Fruit fly (Drosophila melanogaster) whole organism, pupa: ENCODE results near the gene CG15545.

Source experiments
- CG10348 ChIP-seq: fragments of 200-800 bp; sonication (Bioruptor generic); IDR thresholded peaks from 2 replicates; pipeline ENCODE4 v1.3.6; 2022; ENCODE audit warnings: missing biosample characterization, missing genetic modification characterization
- CG12605 ChIP-seq: fragments of 200-800 bp; sonication (Bioruptor generic); IDR thresholded peaks from 2 replicates; pipeline ENCODE4 v1.3.6; 2022; ENCODE audit warnings: missing biosample characterization, missing genetic modification characterization
- CG13204 ChIP-seq: fragments of 200-800 bp; sonication (Bioruptor generic); optimal IDR thresholded peaks from 2 replicates; lab custom pipeline; 2018; ENCODE audit warnings: missing biosample characterization, mild to moderate bottlenecking, missing genetic modification characterization, moderate library complexity
- CG14655 ChIP-seq: fragments of 200-800 bp; sonication (Bioruptor generic); optimal IDR thresholded peaks from 3 replicates; lab custom pipeline; 2017; ENCODE audit warnings: mild to moderate bottlenecking, missing biosample characterization, missing genetic modification reagents, missing genetic modification characterization
- CG15710 ChIP-seq: fragments of 200-800 bp; sonication (Bioruptor generic); optimal IDR thresholded peaks from 2 replicates; lab custom pipeline; 2018; ENCODE audit warnings: missing biosample characterization, mild to moderate bottlenecking, missing genetic modification characterization, moderate library complexity
- CG17806 ChIP-seq: fragments of 200-800 bp; sonication (Bioruptor generic); optimal IDR thresholded peaks from 2 replicates; lab custom pipeline; 2018; ENCODE audit warnings: missing biosample characterization, mild to moderate bottlenecking, missing genetic modification characterization, moderate library complexity
- CG32121 ChIP-seq: fragments of 200-800 bp; sonication (Bioruptor generic); IDR thresholded peaks from 2 replicates; pipeline ENCODE4 v1.3.6; 2022; ENCODE audit warnings: missing biosample characterization, missing genetic modification characterization
- CG34367 ChIP-seq: fragments of 200-800 bp; sonication (Bioruptor generic); optimal IDR thresholded peaks from 2 replicates; lab custom pipeline; 2018; ENCODE audit warnings: missing biosample characterization, mild to moderate bottlenecking, missing genetic modification characterization
- CG4496 ChIP-seq: fragments of 200-800 bp; sonication (Bioruptor generic); IDR thresholded peaks from 3 replicates; pipeline ENCODE4 v1.3.6; 2022; ENCODE audit warnings: missing biosample characterization, missing genetic modification characterization
- CG8159 ChIP-seq: fragments of 200-800 bp; sonication (Bioruptor generic); optimal IDR thresholded peaks from 3 replicates; lab custom pipeline; 2018; ENCODE audit warnings: missing biosample characterization, mild to moderate bottlenecking, missing genetic modification characterization, moderate library complexity
- CG8301 ChIP-seq: fragments of 200-800 bp; sonication (Bioruptor generic); optimal IDR thresholded peaks from 2 replicates; lab custom pipeline; 2018; ENCODE audit warnings: missing biosample characterization, mild to moderate bottlenecking, missing genetic modification characterization
- CG9948 ChIP-seq: fragments of 200-800 bp; sonication (Bioruptor generic); optimal IDR thresholded peaks from 2 replicates; lab custom pipeline; 2018; ENCODE audit warnings: missing biosample characterization, mild to moderate bottlenecking, missing genetic modification characterization, moderate library complexity
- D1 ChIP-seq: fragments of 200-800 bp; sonication (Bioruptor generic); optimal IDR thresholded peaks from 2 replicates; lab custom pipeline; 2018; ENCODE audit warnings: missing biosample characterization, mild to moderate bottlenecking, missing genetic modification characterization, moderate library complexity
- EcR ChIP-seq: fragments of 200-800 bp; sonication (Bioruptor generic); optimal IDR thresholded peaks from 3 replicates; lab custom pipeline; 2019; ENCODE audit warnings: missing biosample characterization, missing genetic modification characterization, mild to moderate bottlenecking, moderate library complexity, missing genetic modification reagents
- Ets98B ChIP-seq: fragments of 200-800 bp; sonication (Bioruptor generic); IDR thresholded peaks from 2 replicates; pipeline ENCODE4 v1.3.6; 2022; ENCODE audit warnings: missing biosample characterization, missing genetic modification characterization
- Pif1A ChIP-seq: fragments of 200-800 bp; sonication (Bioruptor generic); optimal IDR thresholded peaks from 3 replicates; lab custom pipeline; 2016; ENCODE audit warnings: missing biosample characterization, missing genetic modification characterization
- Pif1B ChIP-seq: fragments of 200-800 bp; sonication (Bioruptor generic); optimal IDR thresholded peaks from 3 replicates; lab custom pipeline; 2016; ENCODE audit warnings: missing biosample characterization, missing genetic modification characterization
- Snoo ChIP-seq: fragments of 200-800 bp; sonication (Bioruptor generic); optimal IDR thresholded peaks from 3 replicates; lab custom pipeline; 2017; ENCODE audit warnings: missing biosample characterization, mild to moderate bottlenecking, missing genetic modification characterization, inconsistent platforms
- fd96Ca ChIP-seq: fragments of 200-800 bp; sonication (Bioruptor generic); IDR thresholded peaks from 3 replicates; pipeline ENCODE4 v1.3.6; 2022; ENCODE audit warnings: missing biosample characterization, missing genetic modification characterization
- gl ChIP-seq: fragments of 200-800 bp; sonication (Bioruptor generic); optimal IDR thresholded peaks from 2 replicates; lab custom pipeline; 2018; ENCODE audit warnings: missing biosample characterization, mild to moderate bottlenecking, missing genetic modification characterization
- rn ChIP-seq: fragments of 200-800 bp; sonication (Bioruptor generic); IDR thresholded peaks from 2 replicates; pipeline ENCODE4 v1.3.6; 2022; ENCODE audit warnings: missing biosample characterization, missing genetic modification characterization

Gene CG15545

dm6 chr3R:30849473-30850145 lies 22.5 kb downstream of the CG15545 start:
- TF ChIP-seq Pif1A (GFP tag; lab: Kevin White, UChicago) (no peak), Snoo (tag; lab: Kevin White, UChicago) (no peak), CG14655 (GFP tag; lab: Kevin White, UChicago) (no peak), CG9948 (tag; lab: Kevin White, UChicago) (no peak), gl (tag; lab: Kevin White, UChicago) (no peak), CG13204 (GFP tag; lab: Kevin White, UChicago) (no peak), CG34367 (tag; lab: Kevin White, UChicago) (no peak), CG17806 (no peak), fd96Ca (GFP tag; lab: Robert Waterston, UW) (no peak)

- TF ChIP-seq Ets98B (GFP tag; lab: Robert Waterston, UW) (no peak), CG32121 (GFP tag; lab: Robert Waterston, UW) (no peak), CG12605 (no peak)
These were observed 27.7 kb downstream of the CG15545 start for dm6 chr3R:30844436-30844835.

dm6 chr3R:30843709-30844108 lies 28.4 kb downstream of the CG15545 start:
- TF ChIP-seq CG17806 (peak; percentile 53), CG9948 (tag; lab: Kevin White, UChicago) (peak; percentile 34), Ets98B (GFP tag; lab: Robert Waterston, UW) (no peak), Pif1B (peak; percentile 10), CG15710 (peak; percentile 69), CG8159 (peak; percentile 72), D1 (no peak), CG34367 (tag; lab: Kevin White, UChicago) (peak; percentile 38)

DNA sequence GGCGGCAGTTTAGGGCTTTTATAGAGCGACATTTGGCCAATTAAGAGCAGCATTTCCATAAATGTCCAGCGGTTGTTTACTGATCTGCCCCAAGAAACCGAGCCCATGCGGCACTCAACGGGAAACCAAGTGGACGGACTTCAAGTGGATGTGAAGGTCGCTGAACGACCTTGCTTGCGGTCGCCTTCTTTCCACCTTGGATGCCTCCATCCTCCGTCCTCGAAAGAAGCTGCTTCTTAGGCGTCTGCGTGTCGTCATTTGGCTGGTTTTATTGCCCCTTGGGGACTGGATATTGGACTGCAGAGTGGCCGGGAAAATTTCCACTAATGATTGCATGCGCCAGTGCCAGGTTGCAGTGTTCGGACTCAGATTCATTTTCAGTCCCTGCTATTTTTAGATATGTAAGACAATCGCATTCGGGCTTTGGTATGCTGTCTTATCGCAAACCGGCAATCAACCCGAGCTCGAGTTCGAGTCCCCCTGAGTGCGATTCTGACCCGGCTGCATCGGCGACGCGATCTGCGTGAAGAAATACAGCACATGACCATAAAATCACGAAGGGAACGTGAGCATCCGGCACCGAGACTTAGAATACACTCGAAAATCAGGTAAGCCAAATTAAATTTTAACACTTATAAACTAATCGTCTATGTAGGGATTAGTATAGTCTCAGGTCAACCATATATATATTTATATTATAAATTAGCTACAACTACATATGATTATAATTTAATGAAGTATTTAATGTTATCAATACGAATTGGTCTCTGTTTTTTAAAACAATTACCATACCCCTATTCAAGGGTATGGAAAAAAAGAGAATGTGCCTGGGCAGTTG lies 29.3 kb downstream of the CG15545 start:
- peak; percentile 86 for TF ChIP-seq CG15710
- TF ChIP-seq CG8159 = peak; percentile 89
- no peak for TF ChIP-seq CG10348 (GFP tag; lab: Robert Waterston, UW)
- peak; percentile 76 for TF ChIP-seq CG17806
- TF ChIP-seq Pif1B = peak; percentile 56
- TF ChIP-seq CG8301 (tag; lab: Kevin White, UChicago) = peak; percentile 15
- TF ChIP-seq CG9948 (tag; lab: Kevin White, UChicago) = peak; percentile 81
- TF ChIP-seq CG14655 (GFP tag; lab: Kevin White, UChicago) = peak; percentile 48
- peak; percentile 81 for TF ChIP-seq CG34367 (tag; lab: Kevin White, UChicago)
- peak; percentile 38 for TF ChIP-seq Pif1A (GFP tag; lab: Kevin White, UChicago)
- TF ChIP-seq gl (tag; lab: Kevin White, UChicago) = peak; percentile 14
- TF ChIP-seq CG4496 = no peak; the same call in 2 of the 3 replicates
- peak; percentile 94 for TF ChIP-seq EcR (GFP tag; lab: Kevin White, UChicago)
- no peak for TF ChIP-seq fd96Ca (GFP tag; lab: Robert Waterston, UW)
- TF ChIP-seq rn (GFP tag; lab: Robert Waterston, UW) = no peak
- TF ChIP-seq Ets98B (GFP tag; lab: Robert Waterston, UW) = no peak
- TF ChIP-seq CG32121 (GFP tag; lab: Robert Waterston, UW) = no peak
- TF ChIP-seq Snoo (tag; lab: Kevin White, UChicago) = peak; percentile 74
- TF ChIP-seq CG12605 = no peak
- peak; percentile 84 for TF ChIP-seq D1
- peak; percentile 29 for TF ChIP-seq CG13204 (GFP tag; lab: Kevin White, UChicago)

DNA sequence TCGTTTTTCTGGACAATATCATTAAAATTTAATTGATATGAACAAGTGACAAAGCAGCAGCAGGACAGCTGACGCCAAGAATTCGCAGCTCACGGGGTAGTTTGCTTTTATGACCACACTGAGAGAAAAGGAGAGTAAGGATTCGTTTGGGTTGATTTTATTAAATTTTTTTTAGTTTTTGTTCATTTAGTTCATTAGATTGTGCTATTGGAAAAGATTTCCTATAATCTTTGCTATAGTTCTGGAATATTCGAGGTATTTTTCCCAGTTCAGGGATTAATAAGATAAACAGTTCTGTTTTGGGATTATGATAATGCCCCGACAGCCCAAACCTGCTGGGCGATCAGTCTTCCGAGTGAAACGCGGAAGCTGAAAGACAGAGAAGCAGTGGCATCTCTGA lies 30.0 kb downstream of the CG15545 start:
- TF ChIP-seq CG13204 (GFP tag; lab: Kevin White, UChicago) = no peak
- peak; percentile 83 for TF ChIP-seq CG15710
- no peak for TF ChIP-seq Ets98B (GFP tag; lab: Robert Waterston, UW)
- TF ChIP-seq CG8301 (tag; lab: Kevin White, UChicago) = peak; percentile 27
- no peak for TF ChIP-seq D1
- TF ChIP-seq CG17806 = peak; percentile 82
- TF ChIP-seq CG14655 (GFP tag; lab: Kevin White, UChicago) = peak; percentile 51
- TF ChIP-seq CG4496 = peak; percentile 34; the same call in 1 of the 3 replicates
- 0 out of 3 replicates have a peak, but pooled peaks have one; percentile 7 for TF ChIP-seq fd96Ca (GFP tag; lab: Robert Waterston, UW)
- no peak for TF ChIP-seq CG10348 (GFP tag; lab: Robert Waterston, UW)
- TF ChIP-seq EcR (GFP tag; lab: Kevin White, UChicago) = no peak
- peak; percentile 25 for TF ChIP-seq Pif1B
- peak; percentile 63 for TF ChIP-seq Pif1A (GFP tag; lab: Kevin White, UChicago)
- no peak for TF ChIP-seq CG12605
- peak; percentile 76 for TF ChIP-seq CG9948 (tag; lab: Kevin White, UChicago)
- TF ChIP-seq CG34367 (tag; lab: Kevin White, UChicago) = peak; percentile 70
- peak; percentile 58 for TF ChIP-seq Snoo (tag; lab: Kevin White, UChicago)
- peak; percentile 89 for TF ChIP-seq CG8159

DNA sequence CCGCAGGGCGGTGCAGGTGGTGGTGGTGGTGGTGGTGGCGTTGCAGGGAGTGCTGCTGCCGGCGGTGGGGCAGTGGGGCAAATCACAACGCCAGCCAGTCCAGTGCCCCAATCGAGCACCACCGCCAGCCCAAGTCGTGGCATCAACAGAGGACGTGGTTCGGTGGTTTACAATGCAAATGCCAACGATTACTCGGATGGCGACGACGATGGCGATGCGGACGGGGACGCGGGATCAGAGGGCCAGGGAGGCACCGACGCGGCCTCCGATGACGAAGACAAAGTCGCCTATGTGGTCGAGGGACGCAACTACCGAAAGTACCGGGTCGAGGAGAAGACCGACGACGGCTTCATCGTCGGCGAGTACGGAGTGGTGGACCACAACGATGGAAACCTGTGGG lies 31.4 kb downstream of the CG15545 start:
- no peak for TF ChIP-seq CG10348 (GFP tag; lab: Robert Waterston, UW)
- TF ChIP-seq EcR (GFP tag; lab: Kevin White, UChicago) = peak; percentile 62
- TF ChIP-seq CG13204 (GFP tag; lab: Kevin White, UChicago) = peak; percentile 74
- TF ChIP-seq CG9948 (tag; lab: Kevin White, UChicago) = no peak
- TF ChIP-seq CG8159 = no peak
